Worm (Caenorhabditis elegans) whole organism, late embryonic: ENCODE measurements around the gene ZK632.12.

Source experiments
- F13H6.1 ChIP-seq: sonication (generic microtip); optimal IDR thresholded peaks from 2 replicates; lab custom pipeline; 2016; ENCODE audit warnings: missing genetic modification characterization, missing compliant biosample characterization
- T23F11.4 ChIP-seq: fragments of 200-800 bp; sonication (Bioruptor generic); optimal IDR thresholded peaks from 2 replicates; lab custom pipeline; 2018; ENCODE audit warnings: mild to moderate bottlenecking, missing genetic modification characterization, missing compliant biosample characterization
- ceh-30 ChIP-seq: fragments of 150-350 bp; optimal IDR thresholded peaks from 2 replicates; lab custom pipeline; 2014; ENCODE audit warnings: missing biosample characterization, missing genetic modification characterization
- dmd-4 ChIP-seq: sonication (generic microtip); optimal IDR thresholded peaks from 2 replicates; lab custom pipeline; 2016; ENCODE audit warnings: borderline replicate concordance, missing genetic modification characterization, missing compliant biosample characterization
- ets-4 ChIP-seq: sonication (generic microtip); optimal IDR thresholded peaks from 2 replicates; lab custom pipeline; 2016; ENCODE audit warnings: missing genetic modification characterization, missing compliant biosample characterization
- odd-2 ChIP-seq: sonication (generic microtip); optimal IDR thresholded peaks from 2 replicates; lab custom pipeline; 2017; ENCODE audit warnings: antibody characterized with exemption, mild to moderate bottlenecking, missing genetic modification characterization, missing compliant biosample characterization
- pax-1 ChIP-seq: fragments of 150-350 bp; optimal IDR thresholded peaks from 2 replicates; lab custom pipeline; 2014; ENCODE audit warnings: missing biosample characterization, missing genetic modification characterization
- pha-4 ChIP-seq: fragments of 150-350 bp; optimal IDR thresholded peaks from 2 replicates; lab custom pipeline; 2018; ENCODE audit warnings: missing biosample characterization, missing genetic modification reagents, missing genetic modification characterization
- pros-1 ChIP-seq: fragments of 150-350 bp; optimal IDR thresholded peaks from 2 replicates; lab custom pipeline; 2014; ENCODE audit warnings: missing biosample characterization, missing genetic modification reagents, missing genetic modification characterization
- ref-2 ChIP-seq: sonication (generic microtip); optimal IDR thresholded peaks from 2 replicates; lab custom pipeline; 2016; ENCODE audit warnings: missing genetic modification characterization, missing compliant biosample characterization
- sdc-2 ChIP-seq: sonication (generic microtip); optimal IDR thresholded peaks from 2 replicates; lab custom pipeline; 2016; ENCODE audit warnings: missing genotype, missing genetic modification characterization, missing compliant biosample characterization
- sox-4 ChIP-seq: sonication (generic microtip); optimal IDR thresholded peaks from 2 replicates; lab custom pipeline; 2017; ENCODE audit warnings: mild to moderate bottlenecking, missing genetic modification characterization, inconsistent platforms, missing compliant biosample characterization
- tbx-2 ChIP-seq: sonication (generic microtip); optimal IDR thresholded peaks from 2 replicates; lab custom pipeline; 2016; ENCODE audit warnings: missing genetic modification characterization, missing compliant biosample characterization

ce11 chrIII:9850877-9851276, 20.3 kb downstream of the ZK632.12 start:
- TF ChIP-seq sox-4 (tag; lab: Kevin White, UChicago) (no peak), sdc-2 (tag; lab: Kevin White, UChicago) (no peak), ref-2 (tag; lab: Kevin White, UChicago) (no peak), pha-4 (tag; lab: Kevin White, UChicago) (no peak), ceh-30 (tag; lab: Kevin White, UChicago) (no peak), pax-1 (no peak), odd-2 (tag; lab: Kevin White, UChicago) (no peak), T23F11.4 (GFP tag; lab: Kevin White, UChicago) (no peak), dmd-4 (no peak), tbx-2 (no peak), F13H6.1 (tag; lab: Kevin White, UChicago) (no peak), pros-1 (tag; lab: Kevin White, UChicago) (no peak), ets-4 (tag; lab: Kevin White, UChicago) (no peak)
